Fruit fly (Drosophila melanogaster) whole organism: Measurements from ENCODE around the gene CG15023.

ENCODE experiments used
- CG8478 ChIP-seq: fragments of >200 bp; optimal IDR thresholded peaks from 2 replicates; lab custom pipeline; 2018; ENCODE audit warnings: inconsistent platforms
- Dll ChIP-seq: fragments of >200 bp; optimal IDR thresholded peaks from 2 replicates; lab custom pipeline; 2017
- EcR ChIP-seq, 2 experiments: fragments of >200 bp; optimal IDR thresholded peaks; 2 replicates each; lab custom pipeline; 2017; ENCODE audit warnings: missing biosample characterization in 2 of 2, missing genetic modification characterization in 2 of 2, missing genetic modification reagents in 2 of 2
- pan ChIP-seq: fragments of >200 bp; optimal IDR thresholded peaks from 2 replicates; lab custom pipeline; 2017
- psq ChIP-seq: fragments of >200 bp; optimal IDR thresholded peaks from 2 replicates; lab custom pipeline; 2017
- usp ChIP-seq: fragments of >200 bp; optimal IDR thresholded peaks from 2 replicates; lab custom pipeline; 2017; ENCODE audit warnings: missing biosample characterization, missing genetic modification characterization, mixed read lengths

CG15023 gene

DNA sequence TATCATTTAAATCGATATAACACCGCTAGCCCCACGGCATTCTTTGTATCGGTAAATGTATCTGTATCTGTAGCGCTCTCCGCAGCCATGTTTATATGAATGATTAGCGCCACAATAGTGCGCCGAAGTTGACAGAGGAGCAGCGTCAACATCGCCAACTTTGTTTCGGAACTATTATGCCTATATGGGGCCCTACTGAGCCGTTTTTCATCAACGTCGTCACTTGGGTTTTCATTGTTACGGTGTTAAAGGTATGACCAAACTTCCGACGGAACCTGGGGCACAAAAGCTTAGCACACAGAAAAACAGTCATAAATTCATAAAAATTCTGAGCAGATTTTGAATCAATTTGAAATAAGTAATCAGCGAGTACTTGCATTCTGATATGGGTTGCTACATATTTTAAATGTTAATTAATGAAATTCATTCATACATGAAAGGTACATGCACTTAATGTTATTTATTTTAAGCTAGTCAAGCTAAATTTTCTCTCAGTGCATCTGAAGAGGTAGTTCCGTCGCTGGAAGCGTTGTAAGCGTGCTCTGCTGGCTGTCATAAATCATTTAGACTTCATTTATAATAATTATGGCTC is at the start of gene CG15023:
CG15023 (minus strand) TSS at position 51 of the 592 bp plus-strand sequence.
- TF ChIP-seq EcR (GFP tag; optimal IDR thresholded peaks at IDR 0.05; lab: Kevin White, UChicago) (no peak), usp (no peak), psq (no peak), CG8478 (lab: Kevin White, UChicago) (no peak), Dll (no peak), pan (no peak)

- TF ChIP-seq CG8478 (lab: Kevin White, UChicago): no peak
- no peak for TF ChIP-seq psq
- TF ChIP-seq usp: no peak
- no peak for TF ChIP-seq EcR (GFP tag; optimal IDR thresholded peaks at IDR 0.05; lab: Kevin White, UChicago)
- no peak for TF ChIP-seq Dll
- TF ChIP-seq pan: no peak
Observed at dm6 chr3L:4510317-4510716, 49.0 kb upstream of the CG15023 start.

DNA sequence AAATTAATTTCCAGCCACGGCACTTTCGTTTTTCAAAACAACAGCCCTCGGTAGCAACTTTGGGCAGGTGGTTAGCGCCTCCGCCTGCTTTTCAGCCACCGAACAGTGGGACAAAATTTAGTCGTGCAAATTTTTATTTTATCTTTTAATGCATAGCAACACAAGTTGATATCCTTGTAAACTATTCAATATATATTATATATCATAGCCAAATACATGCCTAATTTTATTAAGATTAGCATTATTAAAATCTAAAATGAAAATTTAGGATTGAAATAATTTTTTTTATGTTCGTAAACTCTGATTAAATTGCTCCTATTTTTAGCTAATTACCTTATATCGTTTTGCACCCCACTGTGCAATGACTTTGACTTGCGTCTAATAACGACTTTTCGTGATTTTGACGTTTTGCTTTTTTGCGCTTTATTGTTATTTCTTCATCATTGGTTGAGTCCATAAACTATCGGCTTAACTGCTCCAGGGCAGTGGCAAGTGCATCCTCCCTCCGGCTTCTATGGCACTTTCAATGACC is 47.7 kb upstream of the CG15023 start:
- TF ChIP-seq pan: no peak
- no peak for TF ChIP-seq usp
- TF ChIP-seq EcR (GFP tag; optimal IDR thresholded peaks at IDR 0.05; lab: Kevin White, UChicago): no peak
- no peak for TF ChIP-seq Dll
- TF ChIP-seq CG8478 (lab: Kevin White, UChicago): no peak
- no peak for TF ChIP-seq psq

DNA sequence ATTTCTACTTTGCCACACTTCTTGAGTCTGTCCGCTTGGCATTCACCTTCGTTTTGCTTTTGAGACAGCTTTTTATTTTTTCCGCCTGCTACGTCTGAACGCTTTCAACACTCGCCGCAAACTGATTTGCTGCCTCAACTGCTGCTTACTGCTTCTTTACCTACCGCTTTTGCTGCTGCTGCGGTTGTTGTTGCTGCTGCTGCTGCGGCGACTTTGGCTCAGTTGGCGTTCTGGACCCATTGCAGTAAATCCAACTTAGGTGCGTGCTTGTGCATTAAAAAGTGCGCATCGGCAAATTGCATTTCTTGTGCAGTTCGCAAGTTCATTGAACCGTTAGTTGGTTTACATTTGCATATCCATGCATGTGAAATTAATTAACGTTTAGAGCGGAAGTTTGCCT is 47.0 kb upstream of the CG15023 start, which contains the start of gene NT1:
NT1 (minus strand) TSS at position 127 of the 400 bp plus-strand sequence.
- no peak for TF ChIP-seq CG8478 (lab: Kevin White, UChicago)
- TF ChIP-seq EcR (GFP tag; optimal IDR thresholded peaks at IDR 0.05; lab: Kevin White, UChicago): peak in 1 of 2 experiments; percentile 50

dm6 chr3L:4507846-4508245 is 46.5 kb upstream of the CG15023 start:
- TF ChIP-seq CG8478 (lab: Kevin White, UChicago) (no peak), psq (no peak), EcR (GFP tag; optimal IDR thresholded peaks at IDR 0.05; lab: Kevin White, UChicago) (no peak), Dll (no peak)

DNA sequence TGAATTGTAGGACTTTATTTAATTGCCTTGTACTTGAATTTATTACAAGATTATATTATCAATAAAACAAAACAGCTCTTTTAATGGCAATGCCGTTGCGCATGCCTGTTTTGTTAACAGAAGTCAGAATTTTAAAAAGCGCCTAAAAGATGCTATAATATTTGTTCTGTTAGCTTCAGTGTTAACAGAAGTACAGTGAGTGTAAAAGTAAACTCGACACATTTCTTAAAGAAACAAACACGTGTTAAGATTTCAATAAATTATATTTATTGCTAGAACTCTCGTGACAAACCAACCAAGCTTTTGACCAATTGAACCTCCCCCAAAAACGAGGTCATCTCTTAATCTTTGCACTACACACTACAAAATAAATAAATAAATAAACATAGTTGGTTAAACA is 40.1 kb upstream of the CG15023 start:
- TF ChIP-seq CG8478 (lab: Kevin White, UChicago): no peak
- TF ChIP-seq usp: no peak
- no peak for TF ChIP-seq psq
- TF ChIP-seq Dll: no peak

- TF ChIP-seq Dll: no peak
- TF ChIP-seq EcR (GFP tag; optimal IDR thresholded peaks at IDR 0.05; lab: Kevin White, UChicago): no peak
- TF ChIP-seq psq: no peak
- TF ChIP-seq usp: no peak
- TF ChIP-seq CG8478 (lab: Kevin White, UChicago): no peak
- TF ChIP-seq pan: no peak
Observed at dm6 chr3L:4500400-4500799, 39.1 kb upstream of the CG15023 start, which contains the start of gene CG13720. CG13720 (minus strand) TSS chr3L:4500500.

DNA sequence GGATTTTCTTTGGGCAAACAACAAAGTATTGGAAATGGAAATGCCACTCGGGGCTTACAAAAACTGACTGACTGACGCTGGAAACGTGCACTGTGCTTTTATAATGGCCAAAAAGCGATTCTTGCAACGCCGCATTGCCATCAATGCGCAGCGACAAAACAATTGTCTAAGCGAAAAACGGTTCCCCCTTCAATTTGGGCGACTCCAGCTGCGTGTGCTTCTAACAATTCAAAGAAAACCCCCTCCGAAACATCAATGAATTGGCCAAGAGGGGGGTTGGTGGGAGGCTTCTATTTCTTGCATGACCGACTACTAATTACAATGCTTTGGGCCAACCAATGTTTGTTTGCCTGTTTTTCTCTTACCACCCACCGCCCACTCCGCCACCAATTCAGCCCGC is 36.4 kb upstream of the CG15023 start, which contains the start of gene CG13721:
CG13721 (minus strand) TSS at position 101 of the 400 bp plus-strand sequence.
- TF ChIP-seq CG8478 (lab: Kevin White, UChicago): no peak
- TF ChIP-seq Dll: no peak
- TF ChIP-seq usp: no peak
- no peak for TF ChIP-seq psq
- TF ChIP-seq pan: no peak
- no peak for TF ChIP-seq EcR (GFP tag; optimal IDR thresholded peaks at IDR 0.05; lab: Kevin White, UChicago)

DNA sequence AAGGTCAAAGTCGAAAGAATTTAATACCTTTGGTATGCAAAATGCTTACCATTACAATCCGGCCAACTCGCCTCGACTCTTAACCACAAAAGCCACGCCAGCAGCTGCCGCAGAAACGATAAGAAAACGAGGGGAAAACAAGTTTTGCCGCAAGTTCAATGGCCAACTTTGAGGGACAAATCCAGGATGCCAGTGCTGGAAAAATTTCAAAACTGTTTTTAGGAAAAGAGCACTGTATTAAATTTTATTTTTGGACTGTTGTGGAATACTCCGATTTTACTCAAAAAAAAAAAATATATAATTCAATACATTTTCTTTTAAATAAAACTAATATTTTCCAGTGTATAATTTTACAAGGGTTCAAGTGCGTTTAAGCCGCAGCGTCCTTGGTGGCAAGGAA is 33.3 kb upstream of the CG15023 start:
- TF ChIP-seq EcR (GFP tag; optimal IDR thresholded peaks at IDR 0.05; lab: Kevin White, UChicago): peak in 1 of 2 experiments; percentile 66
- no peak for TF ChIP-seq Dll
- TF ChIP-seq usp: no peak

- no peak for TF ChIP-seq Dll
- no peak for TF ChIP-seq CG8478 (lab: Kevin White, UChicago)
- no peak for TF ChIP-seq usp
- no peak for TF ChIP-seq pan
- no peak for TF ChIP-seq EcR (GFP tag; optimal IDR thresholded peaks at IDR 0.05; lab: Kevin White, UChicago)
- TF ChIP-seq psq: no peak
Observed at dm6 chr3L:4493609-4494008, 32.3 kb upstream of the CG15023 start.

- TF ChIP-seq EcR (GFP tag; optimal IDR thresholded peaks at IDR 0.05; lab: Kevin White, UChicago) (no peak), pan (no peak), usp (no peak), psq (no peak)
Observed at dm6 chr3L:4490702-4491243, 29.5 kb upstream of the CG15023 start, which contains the start of gene CG13722. CG13722 (minus strand) TSS chr3L:4490963.

- TF ChIP-seq psq: no peak
- no peak for TF ChIP-seq CG8478 (lab: Kevin White, UChicago)
- TF ChIP-seq usp: no peak
- TF ChIP-seq EcR (GFP tag; optimal IDR thresholded peaks at IDR 0.05; lab: Kevin White, UChicago): no peak
- no peak for TF ChIP-seq pan
- TF ChIP-seq Dll: no peak
Observed at dm6 chr3L:4489490-4489889, 28.2 kb upstream of the CG15023 start.

DNA sequence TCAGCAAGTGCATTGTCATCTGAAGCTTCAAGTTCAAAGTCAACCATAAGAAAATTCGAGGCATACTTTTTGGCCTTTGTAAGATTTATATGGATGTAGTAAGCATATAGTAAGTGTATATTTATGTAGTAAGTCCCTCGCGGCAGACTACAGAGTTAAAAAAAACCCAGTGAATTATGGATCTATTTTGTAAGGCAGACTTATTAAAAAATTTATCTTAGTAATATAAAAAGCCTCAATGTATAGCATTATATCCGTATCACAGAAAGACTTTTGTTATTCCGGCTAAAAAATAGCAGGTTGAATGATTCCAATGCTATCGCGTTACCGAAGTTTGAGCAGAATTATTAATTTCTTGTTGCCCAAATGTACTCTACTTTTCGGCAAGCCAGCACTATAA is 23.3 kb upstream of the CG15023 start:
- TF ChIP-seq pan: no peak
- TF ChIP-seq EcR (GFP tag; optimal IDR thresholded peaks at IDR 0.05; lab: Kevin White, UChicago): no peak
- no peak for TF ChIP-seq Dll
- TF ChIP-seq psq: no peak
- no peak for TF ChIP-seq CG8478 (lab: Kevin White, UChicago)
- no peak for TF ChIP-seq usp

DNA sequence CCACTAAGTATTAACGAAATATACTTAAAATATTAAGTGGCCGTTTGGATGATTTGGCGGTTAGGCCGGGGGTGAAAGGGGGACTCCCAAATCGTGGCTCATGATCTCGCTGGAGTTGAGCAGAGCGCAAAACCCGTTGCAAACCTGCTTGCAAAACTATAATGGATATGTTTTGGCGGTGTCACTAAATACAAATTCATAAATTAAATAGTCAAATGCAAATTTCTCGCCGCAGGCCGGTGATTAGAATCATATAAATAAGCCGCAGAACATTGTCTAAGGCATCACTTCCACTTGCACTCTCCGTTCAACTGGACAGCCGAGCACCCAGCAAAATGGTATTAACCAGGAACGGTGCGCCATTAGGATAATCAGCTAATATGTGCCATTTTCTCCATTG is 21.2 kb upstream of the CG15023 start, which contains the start of gene CG11350:
CG11350 (plus strand) TSS at position 301 of the 400 bp plus-strand sequence.
- TF ChIP-seq pan: no peak
- TF ChIP-seq psq: no peak
- TF ChIP-seq CG8478 (lab: Kevin White, UChicago): no peak
- no peak for TF ChIP-seq EcR (GFP tag; optimal IDR thresholded peaks at IDR 0.05; lab: Kevin White, UChicago)
- TF ChIP-seq Dll: no peak
- no peak for TF ChIP-seq usp
